Worm (Caenorhabditis elegans) whole organism, mixed stage, embryonic: ENCODE results near the gene Y39G8B.7.

Experiments
- ces-1 ChIP-seq: fragments of 150-350 bp; optimal IDR thresholded peaks from 2 replicates; lab custom pipeline; 2014; ENCODE audit warnings: missing biosample characterization, missing genetic modification reagents, missing genetic modification characterization
- elt-3 ChIP-seq: fragments of 150-350 bp; optimal IDR thresholded peaks from 2 replicates; lab custom pipeline; 2014; ENCODE audit warnings: missing biosample characterization, missing genetic modification characterization
- lsy-2 ChIP-seq: fragments of 150-350 bp; optimal IDR thresholded peaks from 2 replicates; lab custom pipeline; 2014; ENCODE audit warnings: missing biosample characterization, missing genetic modification characterization
- nhr-2 ChIP-seq: fragments of 150-350 bp; optimal IDR thresholded peaks from 2 replicates; lab custom pipeline; 2014; ENCODE audit warnings: missing biosample characterization, missing genetic modification characterization

DNA sequence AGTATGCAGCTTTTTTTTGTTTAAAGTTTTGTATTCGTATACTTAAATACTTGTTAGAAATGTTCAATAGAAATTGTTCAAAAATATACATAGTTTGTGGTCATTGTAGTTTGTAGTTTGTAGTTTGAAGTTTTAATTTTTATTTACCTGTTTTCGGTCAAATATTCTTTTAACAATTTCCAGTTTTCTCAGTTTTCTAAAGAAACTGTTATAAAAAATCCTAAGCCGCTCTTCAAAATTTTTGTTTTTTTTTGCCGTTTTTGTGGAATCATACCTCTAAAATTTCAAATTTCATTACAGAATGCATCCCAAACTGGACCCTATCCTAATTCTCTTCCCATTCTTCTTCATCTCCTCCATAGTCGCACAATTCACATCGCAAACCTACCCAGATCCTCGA lies 11.4 kb upstream of the Y39G8B.7 start, which contains the start of gene F01D5.6:
- TF ChIP-seq elt-3 (tag; lab: Kevin White, UChicago), result no peak
- TF ChIP-seq nhr-2, result no peak
- no peak for TF ChIP-seq ces-1 (GFP tag; lab: Kevin White, UChicago)
- no peak for TF ChIP-seq lsy-2 (tag; lab: Kevin White, UChicago)
